Fruit fly (Drosophila melanogaster) whole organism, wandering third instar larva: ENCODE results near the gene CG11902.

Source experiments
- Abd-B ChIP-seq: fragments of >200 bp; optimal IDR thresholded peaks from 2 replicates; lab custom pipeline; 2017; ENCODE audit warnings: missing biosample characterization, missing genetic modification characterization
- CrebA ChIP-seq: fragments of 200-800 bp; sonication (Bioruptor generic); optimal IDR thresholded peaks from 2 replicates; lab custom pipeline; 2016; ENCODE audit warnings: missing biosample characterization, mild to moderate bottlenecking, missing genetic modification characterization, borderline replicate concordance
- Dif ChIP-seq: fragments of 200-275, 200-300 bp; sonication (Bioruptor generic); optimal IDR thresholded peaks from 2 replicates; lab custom pipeline; 2018; ENCODE audit warnings: missing biosample characterization, missing genetic modification characterization; ENCODE audit not compliant: partially characterized antibody
- N ChIP-seq: fragments of >200 bp; optimal IDR thresholded peaks from 2 replicates; lab custom pipeline; 2018; ENCODE audit warnings: missing biosample characterization, missing external identifiers, missing genetic modification characterization
- OdsH ChIP-seq: fragments of 200-800 bp; sonication (Bioruptor generic); optimal IDR thresholded peaks from 2 replicates; lab custom pipeline; 2016; ENCODE audit warnings: missing biosample characterization, mild to moderate bottlenecking, missing genetic modification characterization
- Sp1 ChIP-seq: fragments of 200-800 bp; sonication (Bioruptor generic); optimal IDR thresholded peaks from 3 replicates; lab custom pipeline; 2019; ENCODE audit warnings: missing biosample characterization, mild to moderate bottlenecking, missing genetic modification characterization, moderate library complexity
- dmrt93B ChIP-seq: fragments of 200-800 bp; sonication (Bioruptor generic); optimal IDR thresholded peaks from 2 replicates; lab custom pipeline; 2018; ENCODE audit warnings: missing biosample characterization, mild to moderate bottlenecking, missing genetic modification characterization
- h ChIP-seq: fragments of 200-800 bp; sonication (Bioruptor generic); optimal IDR thresholded peaks from 3 replicates; lab custom pipeline; 2016; ENCODE audit warnings: missing biosample characterization, mild to moderate bottlenecking, missing genetic modification characterization
- lola ChIP-seq: fragments of >200 bp; optimal IDR thresholded peaks from 2 replicates; lab custom pipeline; 2017; ENCODE audit warnings: missing biosample characterization, missing genetic modification characterization
- psq ChIP-seq: fragments of 200-800 bp; sonication (Bioruptor generic); optimal IDR thresholded peaks from 3 replicates; lab custom pipeline; 2017; ENCODE audit warnings: missing biosample characterization, mild to moderate bottlenecking, missing genetic modification characterization, moderate library complexity

dm6 chr3R:25287128-25287527, 47.9 kb upstream of the CG11902 start, which contains the start of gene CG13658:
- TF ChIP-seq Abd-B (no peak), OdsH (no peak), Dif (GFP tag; lab: Kevin White, UChicago) (no peak), lola (GFP tag; lab: Kevin White, UChicago) (no peak), h (GFP tag; lab: Kevin White, UChicago) (no peak), psq (GFP tag; lab: Kevin White, UChicago) (no peak), N (GFP tag; lab: Kevin White, UChicago) (no peak), Sp1 (GFP tag; lab: Kevin White, UChicago) (no peak), dmrt93B (GFP tag; lab: Kevin White, UChicago) (no peak), CrebA (GFP tag; lab: Kevin White, UChicago) (no peak)
